Worm (Caenorhabditis elegans): ENCODE data around the gene srh-85.

ce11 chrV:2964786-2965185 lies 22.5 kb downstream of the srh-85 start, which contains the start of gene srh-88:
- TF ChIP-seq T07F8.4 (tag; optimal IDR thresholded peaks at IDR 0.05) (no peak), ceh-27 (GFP tag; optimal IDR thresholded peaks at IDR 0.05) (no peak), dpl-1 (GFP tag; optimal IDR thresholded peaks at IDR 0.05) (no peak)

All from whole organism, young adult.